Worm (Caenorhabditis elegans): ENCODE measurements around the gene set-24.

DNA sequence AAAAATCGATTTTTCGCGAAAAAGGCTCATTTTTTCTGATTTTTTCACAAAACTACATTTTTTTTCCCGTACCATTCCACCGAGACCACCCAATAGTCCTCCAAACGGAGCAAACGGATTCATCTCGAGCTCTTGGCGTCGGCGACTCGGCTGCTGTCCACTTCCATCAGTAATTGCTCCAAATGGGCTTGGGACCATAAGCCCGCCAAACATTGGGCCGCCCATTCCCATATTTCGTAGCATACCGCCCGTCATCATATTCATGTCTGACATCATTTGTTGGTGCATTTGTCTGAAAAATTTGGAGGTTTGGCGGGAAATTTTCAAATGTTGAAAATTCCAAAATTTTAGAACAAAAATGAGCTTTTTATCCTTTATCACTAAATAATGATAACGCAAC is 32.1 kb downstream of the set-24 start:
- TF ChIP-seq mdl-1 (tag; optimal IDR thresholded peaks at IDR 0.05) (no peak), aly-2 (tag; optimal IDR thresholded peaks at IDR 0.05) (no peak), ztf-4 (tag; optimal IDR thresholded peaks at IDR 0.05) (no peak), ama-1 (optimal IDR thresholded peaks at IDR 0.05) (no peak), unc-39 (tag; optimal IDR thresholded peaks at IDR 0.05) (no peak)

All from whole organism, L3 larva.